Worm (Caenorhabditis elegans) whole organism, L4 larva: ENCODE measurements around the gene Y116A8A.4.
A peak's percentile ranks its signal among the peaks of the same experiment; 100 is the strongest.

ENCODE experiments used
- D1046.2 ChIP-seq: fragments of 200-800 bp; sonication (Bioruptor generic); IDR thresholded peaks from 2 replicates; pipeline ENCODE4 v1.3.6; 2022; ENCODE audit warnings: missing genetic modification characterization, missing compliant biosample characterization
- F37D6.2 ChIP-seq: sonication (generic microtip); optimal IDR thresholded peaks from 2 replicates; lab custom pipeline; 2016; ENCODE audit warnings: mild to moderate bottlenecking, missing genetic modification characterization, missing compliant biosample characterization
- F44E2.7 ChIP-seq: fragments of 200-800 bp; sonication (Bioruptor generic); IDR thresholded peaks from 2 replicates; pipeline ENCODE4 v2.1.2; 2022; ENCODE audit warnings: missing genetic modification characterization, missing compliant biosample characterization
- F49E8.2 ChIP-seq: sonication (generic microtip); optimal IDR thresholded peaks from 2 replicates; lab custom pipeline; 2016; ENCODE audit warnings: missing compliant biosample characterization, mild to moderate bottlenecking, missing genetic modification characterization, borderline replicate concordance
- R02D3.7 ChIP-seq: fragments of 150-350 bp; sonication (generic microtip); optimal IDR thresholded peaks from 3 replicates; lab custom pipeline; 2014; ENCODE audit warnings: missing biosample characterization, missing genetic modification characterization
- Y105C5A.15 ChIP-seq: fragments of 200-800 bp; sonication (Bioruptor generic); IDR thresholded peaks from 2 replicates; pipeline ENCODE4 v1.3.6; 2022; ENCODE audit warnings: missing genetic modification characterization, missing compliant biosample characterization
- Y5F2A.4 ChIP-seq: fragments of 200-800 bp; sonication (Bioruptor generic); optimal IDR thresholded peaks from 2 replicates; lab custom pipeline; 2018; ENCODE audit warnings: mild to moderate bottlenecking, missing genetic modification characterization, missing compliant biosample characterization
- aly-2 ChIP-seq: sonication (generic microtip); optimal IDR thresholded peaks from 2 replicates; lab custom pipeline; 2018; ENCODE audit warnings: missing biosample characterization, missing genetic modification characterization
- arid-1 ChIP-seq: fragments of 200-800 bp; sonication (Bioruptor generic); conservative IDR thresholded peaks from 2 replicates; pipeline ENCODE4 v1.3.6; 2022; ENCODE audit warnings: missing genetic modification reagents, missing genetic modification characterization, missing compliant biosample characterization
- attf-4 ChIP-seq: sonication (generic microtip); optimal IDR thresholded peaks from 3 replicates; lab custom pipeline; 2017; ENCODE audit warnings: missing biosample characterization, missing genetic modification characterization
- ceh-20 ChIP-seq: fragments of 200-800 bp; sonication (Bioruptor generic); IDR thresholded peaks from 2 replicates; pipeline ENCODE4 v1.3.6; 2022; ENCODE audit warnings: missing genetic modification reagents, missing genetic modification characterization, missing compliant biosample characterization
- ces-1 ChIP-seq: fragments of 150-350 bp; sonication (generic microtip); optimal IDR thresholded peaks from 4 replicates; lab custom pipeline; 2014; ENCODE audit warnings: missing biosample characterization, missing genetic modification reagents, missing genetic modification characterization
- daf-12 ChIP-seq: fragments of 150-350 bp; optimal IDR thresholded peaks from 2 replicates; lab custom pipeline; 2014; ENCODE audit warnings: missing biosample characterization, missing genetic modification reagents, missing genetic modification characterization
- daf-16 ChIP-seq, 3 experiments: sonication (generic microtip); optimal IDR thresholded peaks; 2 replicates each; lab custom pipeline; 2016 to 2017; ENCODE audit warnings: missing genetic modification characterization in 3 of 3, missing genetic modification reagents in 3 of 3, mild to moderate bottlenecking in 2 of 3, missing compliant biosample characterization in 2 of 3, missing biosample characterization in 1 of 3, moderate library complexity in 1 of 3
- dve-1 ChIP-seq: sonication (generic microtip); optimal IDR thresholded peaks from 2 replicates; lab custom pipeline; 2017; ENCODE audit warnings: antibody characterized with exemption, mild to moderate bottlenecking, missing genetic modification characterization, missing compliant biosample characterization; ENCODE audit not compliant: insufficient read depth
- egl-27 ChIP-seq: sonication (generic microtip); optimal IDR thresholded peaks from 3 replicates; lab custom pipeline; 2017; ENCODE audit warnings: missing biosample characterization, missing genetic modification reagents, missing genetic modification characterization
- fkh-10 ChIP-seq: fragments of 150-350 bp; optimal IDR thresholded peaks from 2 replicates; lab custom pipeline; 2014; ENCODE audit warnings: missing biosample characterization, missing genetic modification reagents, missing genetic modification characterization
- gei-8 ChIP-seq: fragments of 200-800 bp; sonication (Bioruptor generic); optimal IDR thresholded peaks from 2 replicates; lab custom pipeline; 2018; ENCODE audit warnings: mild to moderate bottlenecking, missing genetic modification characterization, missing compliant biosample characterization
- hif-1 ChIP-seq, 2 experiments: sonication (generic microtip); optimal IDR thresholded peaks; 2 replicates each; lab custom pipeline; 2016 to 2017; ENCODE audit warnings: missing compliant biosample characterization in 2 of 2, missing genetic modification characterization in 2 of 2, missing genetic modification reagents in 2 of 2, missing genotype in 2 of 2, mild to moderate bottlenecking in 1 of 2
- hmg-1.1 ChIP-seq: fragments of 200-800 bp; sonication (Bioruptor generic); IDR thresholded peaks from 2 replicates; pipeline ENCODE4 v1.3.6; 2022; ENCODE audit warnings: missing genetic modification reagents, missing genetic modification characterization, missing compliant biosample characterization
- lim-7 ChIP-seq: fragments of 200-800 bp; sonication (Bioruptor generic); IDR thresholded peaks from 2 replicates; pipeline ENCODE4 v1.3.6; 2022; ENCODE audit warnings: missing genetic modification characterization, missing compliant biosample characterization
- lin-1 ChIP-seq: fragments of 200-800 bp; sonication (Bioruptor generic); IDR thresholded peaks from 2 replicates; pipeline ENCODE4 v1.3.6; 2022; ENCODE audit warnings: missing genetic modification reagents, missing genetic modification characterization, missing compliant biosample characterization
- lin-13 ChIP-seq: fragments of 150-350 bp; optimal IDR thresholded peaks from 2 replicates; lab custom pipeline; 2014; ENCODE audit warnings: missing biosample characterization, missing genetic modification reagents, missing genetic modification characterization
- lin-15B ChIP-seq: fragments of 150-350 bp; sonication (generic microtip); optimal IDR thresholded peaks from 3 replicates; lab custom pipeline; 2014; ENCODE audit warnings: missing biosample characterization, missing genetic modification characterization
- lin-29 ChIP-seq: fragments of 200-800 bp; sonication (Bioruptor generic); IDR thresholded peaks from 2 replicates; pipeline ENCODE4 v1.3.6; 2022; ENCODE audit warnings: missing genetic modification reagents, missing genetic modification characterization, missing compliant biosample characterization
- lir-3 ChIP-seq: sonication (generic microtip); optimal IDR thresholded peaks from 2 replicates; lab custom pipeline; 2016; ENCODE audit warnings: mild to moderate bottlenecking, missing genetic modification characterization, missing compliant biosample characterization
- madf-5 ChIP-seq, 2 experiments: fragments of 200-800 bp; sonication (Bioruptor generic); IDR thresholded peaks; 2 replicates each; pipeline ENCODE4 v1.3.6; 2022; ENCODE audit warnings: missing compliant biosample characterization in 2 of 2, missing genetic modification characterization in 2 of 2
- mdt-29 ChIP-seq: fragments of 200-800 bp; sonication (Bioruptor generic); IDR thresholded peaks from 2 replicates; pipeline ENCODE4 v1.3.6; 2022; ENCODE audit warnings: missing genetic modification reagents, missing genetic modification characterization, missing compliant biosample characterization
- mes-2 ChIP-seq: sonication (generic microtip); optimal IDR thresholded peaks from 2 replicates; lab custom pipeline; 2016; ENCODE audit warnings: missing genotype, mild to moderate bottlenecking, missing genetic modification characterization, missing compliant biosample characterization; ENCODE audit not compliant: poor library complexity, severe bottlenecking
- mxl-2 ChIP-seq: fragments of 200-800 bp; sonication (Bioruptor generic); conservative IDR thresholded peaks from 2 replicates; pipeline ENCODE4 v1.3.6; 2022; ENCODE audit warnings: missing genetic modification reagents, missing genetic modification characterization, missing compliant biosample characterization
- pha-4 ChIP-seq, 2 experiments: fragments of 150-350 bp in 1 of 2; fragments of 200-800 bp in 1 of 2; sonication (Bioruptor generic) in 1 of 2; IDR thresholded peaks in 1 of 2; optimal IDR thresholded peaks in 1 of 2; 2 replicates each; pipeline versions ENCODE4 v1.3.6 to Lab custom; 2014 to 2022; ENCODE audit warnings: missing genetic modification characterization in 2 of 2, missing genetic modification reagents in 2 of 2, missing biosample characterization in 1 of 2, missing compliant biosample characterization in 1 of 2
- php-3 ChIP-seq: fragments of 200-800 bp; sonication (Bioruptor generic); IDR thresholded peaks from 2 replicates; pipeline ENCODE4 v1.3.6; 2022; ENCODE audit warnings: missing genetic modification reagents, missing genetic modification characterization, missing compliant biosample characterization
- rbr-2 ChIP-seq: sonication (generic microtip); optimal IDR thresholded peaks from 2 replicates; lab custom pipeline; 2016; ENCODE audit warnings: missing genotype, missing genetic modification characterization, missing compliant biosample characterization
- saeg-2 ChIP-seq: fragments of 200-800 bp; sonication (Bioruptor generic); IDR thresholded peaks from 2 replicates; pipeline ENCODE4 v1.3.6; 2022; ENCODE audit warnings: missing genetic modification reagents, missing genetic modification characterization, missing compliant biosample characterization
- set-16 ChIP-seq: fragments of 200-800 bp; sonication (Bioruptor generic); IDR thresholded peaks from 2 replicates; pipeline ENCODE4 v1.3.6; 2022; ENCODE audit warnings: missing genetic modification reagents, missing genetic modification characterization, missing compliant biosample characterization
- snpc-4 ChIP-seq: fragments of 150-350 bp; optimal IDR thresholded peaks from 2 replicates; lab custom pipeline; 2014; ENCODE audit warnings: missing biosample characterization, missing genetic modification characterization
- spr-1 ChIP-seq: sonication (generic microtip); optimal IDR thresholded peaks from 2 replicates; lab custom pipeline; 2016; ENCODE audit warnings: mild to moderate bottlenecking, missing genetic modification characterization, missing compliant biosample characterization
- unc-62 ChIP-seq, 3 experiments: fragments of 150-350 bp in 1 of 3; sonication (generic microtip); optimal IDR thresholded peaks in 2 of 3; peaks in 1 of 3; 1 replicate in 1 of 3; 2 replicates in 2 of 3; lab custom pipeline; 2014 to 2017; ENCODE audit warnings: missing biosample characterization in 3 of 3, missing genetic modification characterization in 3 of 3, missing genetic modification reagents in 3 of 3, missing genotype in 1 of 3
- vab-7 ChIP-seq: fragments of 200-800 bp; sonication (Bioruptor generic); IDR thresholded peaks from 2 replicates; pipeline ENCODE4 v1.3.6; 2022; ENCODE audit warnings: missing genetic modification reagents, missing genetic modification characterization, missing compliant biosample characterization
- zfp-2 ChIP-seq: sonication (generic microtip); optimal IDR thresholded peaks from 2 replicates; lab custom pipeline; 2016; ENCODE audit warnings: mild to moderate bottlenecking, missing genetic modification characterization, missing compliant biosample characterization
- ztf-7 ChIP-seq: fragments of 150-350 bp; optimal IDR thresholded peaks from 2 replicates; lab custom pipeline; 2014; ENCODE audit warnings: missing biosample characterization, missing genetic modification characterization

Y116A8A.4 gene

ce11 chrIV:16775925-16776324, 46.7 kb upstream of the Y116A8A.4 start (continued):
- no peak for TF ChIP-seq lin-15B (tag; lab: Kevin White, UChicago)
- peak; percentile 45 for TF ChIP-seq rbr-2 (tag; lab: Kevin White, UChicago)
- peak; percentile 50 for TF ChIP-seq spr-1 (tag; lab: Kevin White, UChicago)
- TF ChIP-seq lir-3 (tag; lab: Kevin White, UChicago): no peak
- TF ChIP-seq unc-62 (GFP tag; optimal IDR thresholded peaks at IDR 0.05 in 1 of 2; lab: Kevin White, UChicago): no peak
- TF ChIP-seq unc-62 (tag; optimal IDR thresholded peaks at IDR 0.05; lab: Kevin White, UChicago): no peak
- peak; percentile 78 for TF ChIP-seq mes-2 (tag; lab: Kevin White, UChicago)
- TF ChIP-seq ces-1: no peak
- TF ChIP-seq zfp-2 (tag; lab: Kevin White, UChicago): peak; percentile 21
- peak in 1 of 2 experiments; percentile 44 for TF ChIP-seq hif-1 (tag; optimal IDR thresholded peaks at IDR 0.05; lab: Kevin White, UChicago)
- TF ChIP-seq mdt-29 (GFP tag; lab: Robert Waterston, UW): peak; percentile 79
- peak; percentile 70 for TF ChIP-seq lin-1 (GFP tag; lab: Robert Waterston, UW)
- peak; percentile 80; the same call in 1 of the 2 replicates for TF ChIP-seq pha-4 (GFP tag; IDR thresholded peaks at IDR 0.05; lab: Robert Waterston, UW)
- TF ChIP-seq pha-4 (tag; optimal IDR thresholded peaks at IDR 0.05; lab: Kevin White, UChicago): no peak
- TF ChIP-seq D1046.2 (GFP tag; lab: Robert Waterston, UW): peak; percentile 78
- peak; percentile 72 for TF ChIP-seq arid-1
- TF ChIP-seq Y105C5A.15 (GFP tag; lab: Robert Waterston, UW): peak; percentile 74
- TF ChIP-seq lin-29 (GFP tag; lab: Robert Waterston, UW): 0 out of 2 replicates have a peak, but pooled peaks have one; percentile 16
- TF ChIP-seq madf-5 (GFP tag; IDR thresholded peaks at IDR 0.05; lab: Robert Waterston, UW): peak in 1 of 2 experiments; percentile 87; a peak in 1 of 4 replicates
- TF ChIP-seq mxl-2 (GFP tag; lab: Robert Waterston, UW): 0 out of 2 replicates have a peak, but pooled peaks have one; percentile 39
- TF ChIP-seq R02D3.7 (tag; lab: Kevin White, UChicago): no peak
- TF ChIP-seq php-3: no peak
- TF ChIP-seq daf-16 (GFP tag; optimal IDR thresholded peaks at IDR 0.05; lab: Kevin White, UChicago): peak in 1 of 2 experiments; percentile 79
- TF ChIP-seq daf-16 (tag; optimal IDR thresholded peaks at IDR 0.05; lab: Kevin White, UChicago): peak; percentile 37
- peak; percentile 51 for TF ChIP-seq F49E8.2 (tag; lab: Kevin White, UChicago)
- TF ChIP-seq egl-27 (tag; lab: Kevin White, UChicago): no peak
- TF ChIP-seq gei-8 (GFP tag; lab: Kevin White, UChicago): no peak
- TF ChIP-seq snpc-4 (tag; lab: Kevin White, UChicago): no peak
- peak; percentile 44 for TF ChIP-seq Y5F2A.4 (GFP tag; lab: Kevin White, UChicago)
- TF ChIP-seq lim-7 (GFP tag; lab: Robert Waterston, UW): peak; percentile 92
- no peak for TF ChIP-seq F37D6.2 (tag; lab: Kevin White, UChicago)
- peak; percentile 37; the same call in 1 of the 2 replicates for TF ChIP-seq ceh-20 (GFP tag; lab: Robert Waterston, UW)
- peak; percentile 28 for TF ChIP-seq lin-13 (GFP tag; lab: Kevin White, UChicago)
- TF ChIP-seq hmg-1.1 (GFP tag; lab: Robert Waterston, UW): peak; percentile 78
- TF ChIP-seq F44E2.7 (GFP tag; lab: Robert Waterston, UW): 0 out of 2 replicates have a peak, but pooled peaks have one; percentile 45
- TF ChIP-seq daf-12 (tag; lab: Kevin White, UChicago): no peak
- peak; percentile 83 for TF ChIP-seq vab-7 (GFP tag; lab: Robert Waterston, UW)

- TF ChIP-seq saeg-2 (GFP tag; lab: Robert Waterston, UW) (no peak), set-16 (peak; percentile 40; the same call in 1 of the 2 replicates), hmg-1.1 (GFP tag; lab: Robert Waterston, UW) (no peak), fkh-10 (no peak), dve-1 (tag; lab: Kevin White, UChicago) (no peak), ztf-7 (tag; lab: Kevin White, UChicago) (no peak), attf-4 (tag; lab: Kevin White, UChicago) (no peak), aly-2 (tag; lab: Kevin White, UChicago) (no peak)
Observed at ce11 chrIV:16776915-16777314, 45.7 kb upstream of the Y116A8A.4 start.
